Worm (Caenorhabditis elegans) whole organism, L4/young adult: ENCODE results near the gene sumv-2.

Experiments
- W03F9.2 ChIP-seq: fragments of 150-350 bp; optimal IDR thresholded peaks from 2 replicates; lab custom pipeline; 2014; ENCODE audit warnings: missing biosample characterization, missing genetic modification characterization
- dao-5 ChIP-seq: sonication (generic microtip); optimal IDR thresholded peaks from 2 replicates; lab custom pipeline; 2016; ENCODE audit warnings: missing genotype, missing genetic modification characterization, moderate library complexity, missing compliant biosample characterization
- him-1 ChIP-seq: sonication (generic microtip); optimal IDR thresholded peaks from 2 replicates; lab custom pipeline; 2016; ENCODE audit warnings: missing genotype, missing genetic modification reagents, missing genetic modification characterization, missing compliant biosample characterization

- TF ChIP-seq him-1 (tag; lab: Kevin White, UChicago) (no peak), dao-5 (no peak), W03F9.2 (tag; lab: Kevin White, UChicago) (no peak)
Observed at ce11 chrV:4606828-4607227, 10.5 kb upstream of the sumv-2 start, which contains the start of gene txt-6.
